Fruit fly (Drosophila melanogaster) whole organism, embryonic: ENCODE measurements around the gene CG34462.

Source experiments
- Antp ChIP-seq: fragments of 200-800 bp; sonication (Bioruptor generic); optimal IDR thresholded peaks from 3 replicates; lab custom pipeline; 2016; ENCODE audit warnings: missing biosample characterization, missing genetic modification characterization
- Asciz ChIP-seq: fragments of 200-800 bp; sonication (Bioruptor generic); optimal IDR thresholded peaks from 2 replicates; lab custom pipeline; 2017; ENCODE audit warnings: missing biosample characterization, mild to moderate bottlenecking, missing genetic modification characterization, missing genetic modification reagents
- Atf3 ChIP-seq: fragments of 200-800 bp; sonication (Bioruptor generic); optimal IDR thresholded peaks from 3 replicates; lab custom pipeline; 2016; ENCODE audit warnings: missing biosample characterization, missing genetic modification characterization
- B-H2 ChIP-seq: fragments of 200-800 bp; sonication (Bioruptor generic); optimal IDR thresholded peaks from 2 replicates; lab custom pipeline; 2018; ENCODE audit warnings: missing biosample characterization, mild to moderate bottlenecking, missing genetic modification characterization
- CG11093 ChIP-seq: fragments of 200-800 bp; sonication (Bioruptor generic); IDR thresholded peaks from 3 replicates; pipeline ENCODE4 v1.3.6; 2022; ENCODE audit warnings: missing biosample characterization, missing genetic modification characterization
- CG11398 ChIP-seq: fragments of 200-800 bp; sonication (Bioruptor generic); optimal IDR thresholded peaks from 2 replicates; lab custom pipeline; 2016; ENCODE audit warnings: missing biosample characterization, missing genetic modification characterization
- CG16815 ChIP-seq: fragments of 200-800 bp; sonication (Bioruptor generic); optimal IDR thresholded peaks from 3 replicates; lab custom pipeline; 2017; ENCODE audit warnings: missing biosample characterization, mild to moderate bottlenecking, missing genetic modification characterization
- CG17829 ChIP-seq: fragments of 200-800 bp; optimal IDR thresholded peaks from 2 replicates; lab custom pipeline; 2019; ENCODE audit warnings: missing biosample characterization, mild to moderate bottlenecking, missing genetic modification characterization, moderate library complexity
- CG2889 ChIP-seq: fragments of 200-800 bp; sonication (Bioruptor generic); IDR thresholded peaks from 3 replicates; pipeline ENCODE4 v1.3.6; 2022; ENCODE audit warnings: missing biosample characterization, missing genetic modification characterization
- CG30020 ChIP-seq: fragments of 200-800 bp; optimal IDR thresholded peaks from 2 replicates; lab custom pipeline; 2019; ENCODE audit warnings: missing biosample characterization, mild to moderate bottlenecking, missing genetic modification characterization, moderate library complexity
- CG4707 ChIP-seq: fragments of 200-800 bp; sonication (Bioruptor generic); optimal IDR thresholded peaks from 2 replicates; lab custom pipeline; 2018; ENCODE audit warnings: missing biosample characterization, mild to moderate bottlenecking, missing genetic modification characterization, moderate library complexity
- CG4820 ChIP-seq: fragments of 200-800 bp; sonication (Bioruptor generic); optimal IDR thresholded peaks from 3 replicates; lab custom pipeline; 2016; ENCODE audit warnings: missing biosample characterization, missing genetic modification characterization
- CG5953 ChIP-seq: fragments of 200-800 bp; sonication (Bioruptor generic); IDR thresholded peaks from 2 replicates; pipeline ENCODE4 v1.3.6; 2022; ENCODE audit warnings: missing biosample characterization, missing genetic modification characterization
- CG6175 ChIP-seq: fragments of 200-800 bp; sonication (Bioruptor generic); IDR thresholded peaks from 3 replicates; pipeline ENCODE4 v1.3.6; 2022; ENCODE audit warnings: missing biosample characterization, missing genetic modification characterization
- CG6254 ChIP-seq: fragments of 200-800 bp; sonication (Bioruptor generic); optimal IDR thresholded peaks from 3 replicates; lab custom pipeline; 2017; ENCODE audit warnings: mild to moderate bottlenecking, missing biosample characterization, missing genetic modification reagents, missing genetic modification characterization
- CG6272 ChIP-seq: fragments of 200-800 bp; sonication (Bioruptor generic); IDR thresholded peaks from 2 replicates; pipeline ENCODE4 v1.3.6; 2022; ENCODE audit warnings: missing biosample characterization, missing genetic modification characterization
- CG6791 ChIP-seq: fragments of 200-800 bp; sonication (Bioruptor generic); IDR thresholded peaks from 3 replicates; pipeline ENCODE4 v1.3.6; 2022; ENCODE audit warnings: missing biosample characterization, missing genetic modification characterization; ENCODE audit not compliant: partially characterized antibody
- CG7271 ChIP-seq: fragments of 200-800 bp; sonication (Bioruptor generic); optimal IDR thresholded peaks from 2 replicates; lab custom pipeline; 2018; ENCODE audit warnings: missing biosample characterization, mild to moderate bottlenecking, missing genetic modification characterization, moderate library complexity
- CG8765 ChIP-seq: fragments of 200-800 bp; sonication (Bioruptor generic); IDR thresholded peaks from 2 replicates; pipeline ENCODE4 v1.3.6; 2022; ENCODE audit warnings: missing biosample characterization, missing genetic modification characterization
- CG9215 ChIP-seq: fragments of 200-800 bp; sonication (Bioruptor generic); IDR thresholded peaks from 2 replicates; pipeline ENCODE4 v1.3.6; 2022; ENCODE audit warnings: missing biosample characterization, missing genetic modification characterization
- CG9437 ChIP-seq: fragments of 200-800 bp; sonication (Bioruptor generic); optimal IDR thresholded peaks from 2 replicates; lab custom pipeline; 2018; ENCODE audit warnings: missing biosample characterization, mild to moderate bottlenecking, missing genetic modification characterization
- CG9817 ChIP-seq: fragments of 200-800 bp; sonication (Bioruptor generic); optimal IDR thresholded peaks from 2 replicates; lab custom pipeline; 2018; ENCODE audit warnings: missing biosample characterization, mild to moderate bottlenecking, missing genetic modification characterization, moderate library complexity
- Camta ChIP-seq: fragments of 200-800 bp; sonication (Bioruptor generic); optimal IDR thresholded peaks from 2 replicates; lab custom pipeline; 2016; ENCODE audit warnings: missing biosample characterization, missing genetic modification characterization
- Chrac-16 ChIP-seq: fragments of 200-800 bp; sonication (Bioruptor generic); optimal IDR thresholded peaks from 3 replicates; lab custom pipeline; 2016; ENCODE audit warnings: missing biosample characterization, missing genetic modification characterization
- Dek ChIP-seq: fragments of 200-800 bp; sonication (Bioruptor generic); optimal IDR thresholded peaks from 3 replicates; lab custom pipeline; 2019; ENCODE audit warnings: missing biosample characterization, mild to moderate bottlenecking, missing genetic modification characterization, moderate library complexity
- Doc2 ChIP-seq: fragments of 200-800 bp; sonication (Bioruptor generic); IDR thresholded peaks from 2 replicates; pipeline ENCODE4 v1.3.6; 2022; ENCODE audit warnings: missing biosample characterization, missing genetic modification characterization
- ERR ChIP-seq: fragments of 200-800 bp; sonication (Bioruptor generic); optimal IDR thresholded peaks from 2 replicates; lab custom pipeline; 2016; ENCODE audit warnings: missing biosample characterization, missing genetic modification characterization
- Eip74EF ChIP-seq, 2 experiments: fragments of 200-800 bp in 1 of 2; fragments of >200 bp in 1 of 2; sonication (Bioruptor generic) in 1 of 2; optimal IDR thresholded peaks; 2 replicates each; lab custom pipeline; 2017 to 2019; ENCODE audit warnings: missing biosample characterization in 2 of 2, missing genetic modification characterization in 2 of 2, mild to moderate bottlenecking in 1 of 2, moderate library complexity in 1 of 2
- Fer3 ChIP-seq: fragments of 200-800 bp; sonication (Bioruptor generic); optimal IDR thresholded peaks from 2 replicates; lab custom pipeline; 2018; ENCODE audit warnings: missing biosample characterization, mild to moderate bottlenecking, missing genetic modification characterization, moderate library complexity
- H15 ChIP-seq: fragments of 200-800 bp; sonication (Bioruptor generic); IDR thresholded peaks from 3 replicates; pipeline ENCODE4 v1.3.6; 2022; ENCODE audit warnings: missing biosample characterization, missing genetic modification characterization
- Hmx ChIP-seq: fragments of 200-800 bp; sonication (Bioruptor generic); optimal IDR thresholded peaks from 2 replicates; lab custom pipeline; 2016; ENCODE audit warnings: missing biosample characterization, missing genetic modification characterization
- Hsf ChIP-seq: fragments of 200-800 bp; sonication (Bioruptor generic); optimal IDR thresholded peaks from 3 replicates; lab custom pipeline; 2016; ENCODE audit warnings: missing biosample characterization, missing genetic modification characterization
- Lhr ChIP-seq: fragments of 200-800 bp; sonication (Bioruptor generic); optimal IDR thresholded peaks from 3 replicates; lab custom pipeline; 2017; ENCODE audit warnings: mild to moderate bottlenecking, missing biosample characterization, missing genetic modification reagents, missing genetic modification characterization
- Lim3 ChIP-seq: fragments of 200-800 bp; sonication (Bioruptor generic); IDR thresholded peaks from 2 replicates; pipeline ENCODE4 v1.3.6; 2022; ENCODE audit warnings: missing biosample characterization, missing genetic modification characterization
- Lpt ChIP-seq: fragments of >200 bp; optimal IDR thresholded peaks from 2 replicates; lab custom pipeline; 2018; ENCODE audit warnings: missing biosample characterization, missing genetic modification characterization
- Nf-YB ChIP-seq: fragments of 200-800 bp; sonication (Bioruptor generic); optimal IDR thresholded peaks from 3 replicates; lab custom pipeline; 2019; ENCODE audit warnings: missing biosample characterization, mild to moderate bottlenecking, missing genetic modification characterization, moderate library complexity
- aop ChIP-seq: fragments of 200-800 bp; sonication (Bioruptor generic); IDR thresholded peaks from 2 replicates; pipeline ENCODE4 v1.3.6; 2022; ENCODE audit warnings: missing biosample characterization, missing genetic modification characterization
- az2 ChIP-seq: fragments of 200-800 bp; sonication (Bioruptor generic); optimal IDR thresholded peaks from 3 replicates; lab custom pipeline; 2016; ENCODE audit warnings: missing biosample characterization, missing genetic modification characterization
- ci ChIP-seq: fragments of 200-800 bp; sonication (Bioruptor generic); IDR thresholded peaks from 3 replicates; pipeline ENCODE4 v1.3.6; 2022; ENCODE audit warnings: missing biosample characterization, missing genetic modification characterization
- disco-r ChIP-seq: fragments of 200-800 bp; sonication (Bioruptor generic); optimal IDR thresholded peaks from 2 replicates; lab custom pipeline; 2016; ENCODE audit warnings: missing biosample characterization, missing genetic modification characterization
- fd96Cb ChIP-seq: fragments of 200-800 bp; sonication (Bioruptor generic); optimal IDR thresholded peaks from 2 replicates; lab custom pipeline; 2018; ENCODE audit warnings: missing biosample characterization, mild to moderate bottlenecking, missing genetic modification characterization, moderate library complexity
- hb ChIP-seq: fragments of 200-800 bp; sonication (Bioruptor generic); IDR thresholded peaks from 3 replicates; pipeline ENCODE4 v1.3.6; 2022; ENCODE audit warnings: missing biosample characterization, missing genetic modification characterization; ENCODE audit not compliant: partially characterized antibody
- knrl ChIP-seq: fragments of 200-800 bp; sonication (Bioruptor generic); IDR thresholded peaks from 3 replicates; pipeline ENCODE4 v1.3.6; 2022; ENCODE audit warnings: missing biosample characterization, missing genetic modification characterization; ENCODE audit not compliant: partially characterized antibody
- p53 ChIP-seq: fragments of 200-800 bp; sonication (Bioruptor generic); optimal IDR thresholded peaks from 2 replicates; lab custom pipeline; 2016; ENCODE audit warnings: missing biosample characterization, missing genetic modification characterization
- pita ChIP-seq: fragments of 200-800 bp; sonication (Bioruptor generic); optimal IDR thresholded peaks from 2 replicates; lab custom pipeline; 2017; ENCODE audit warnings: missing biosample characterization, mild to moderate bottlenecking, missing genetic modification characterization
- prd ChIP-seq, 3 experiments: fragments of >200 bp in 2 of 3; fragments of 200-800 bp in 1 of 3; sonication (Bioruptor generic) in 1 of 3; optimal IDR thresholded peaks in 2 of 3; IDR thresholded peaks in 1 of 3; 2 replicates in 2 of 3; 3 replicates in 1 of 3; pipeline versions ENCODE4 v1.3.6 to Lab custom; 2017 to 2022; ENCODE audit warnings: missing biosample characterization in 1 of 3, missing genetic modification characterization in 1 of 3
- ro ChIP-seq: fragments of 200-800 bp; sonication (Bioruptor generic); IDR thresholded peaks from 2 replicates; pipeline ENCODE4 v1.3.6; 2022; ENCODE audit warnings: missing biosample characterization, missing genetic modification characterization
- slbo ChIP-seq: fragments of 200-800 bp; sonication (Bioruptor generic); IDR thresholded peaks from 2 replicates; pipeline ENCODE4 v1.3.6; 2022; ENCODE audit warnings: missing biosample characterization, missing genetic modification characterization
- sna ChIP-seq: fragments of 200-800 bp; sonication (Bioruptor generic); IDR thresholded peaks from 2 replicates; pipeline ENCODE4 v1.3.6; 2022; ENCODE audit warnings: missing biosample characterization, missing genetic modification characterization; ENCODE audit not compliant: partially characterized antibody
- tap ChIP-seq: fragments of 200-800 bp; optimal IDR thresholded peaks from 3 replicates; lab custom pipeline; 2019; ENCODE audit warnings: missing biosample characterization, mild to moderate bottlenecking, missing genetic modification characterization, moderate library complexity
- trem ChIP-seq: fragments of 200-800 bp; optimal IDR thresholded peaks from 3 replicates; lab custom pipeline; 2019; ENCODE audit warnings: missing biosample characterization, mild to moderate bottlenecking, missing genetic modification characterization, moderate library complexity
- zf30C ChIP-seq: fragments of 200-800 bp; sonication (Bioruptor generic); optimal IDR thresholded peaks from 3 replicates; lab custom pipeline; 2018; ENCODE audit warnings: missing biosample characterization, mild to moderate bottlenecking, missing genetic modification characterization

The CG34462 gene

dm6 chr3L:8288396-8288795, 40.0 kb upstream of the CG34462 start (continued):
- no peak for TF ChIP-seq CG4707
- TF ChIP-seq prd (optimal IDR thresholded peaks at IDR 0.05; lab: Kevin White, UChicago): no peak
- TF ChIP-seq prd (GFP tag; IDR thresholded peaks at IDR 0.05; lab: Robert Waterston, UW): no peak
- no peak for TF ChIP-seq Antp (GFP tag; lab: Kevin White, UChicago)
- TF ChIP-seq Asciz: no peak
- no peak for TF ChIP-seq CG11398 (GFP tag; lab: Kevin White, UChicago)
- no peak for TF ChIP-seq zf30C (GFP tag; lab: Kevin White, UChicago)
- TF ChIP-seq CG30020: no peak
- TF ChIP-seq CG9437 (GFP tag; lab: Kevin White, UChicago): no peak
- TF ChIP-seq sna (GFP tag; lab: Robert Waterston, UW): no peak
- TF ChIP-seq CG4820 (GFP tag; lab: Kevin White, UChicago): no peak
- no peak for TF ChIP-seq CG11093 (GFP tag; lab: Robert Waterston, UW)
- no peak for TF ChIP-seq CG6791 (GFP tag; lab: Robert Waterston, UW)
- no peak for TF ChIP-seq B-H2 (GFP tag; lab: Kevin White, UChicago)
- no peak for TF ChIP-seq CG6175 (GFP tag; lab: Robert Waterston, UW)
- no peak for TF ChIP-seq Fer3 (tag; lab: Kevin White, UChicago)
- TF ChIP-seq ci (GFP tag; lab: Robert Waterston, UW): no peak
- no peak for TF ChIP-seq ro (GFP tag; lab: Robert Waterston, UW)
- no peak for TF ChIP-seq disco-r
- no peak for TF ChIP-seq Doc2 (GFP tag; lab: Robert Waterston, UW)
- no peak for TF ChIP-seq Lim3 (GFP tag; lab: Robert Waterston, UW)
- no peak for TF ChIP-seq hb (GFP tag; lab: Robert Waterston, UW)
- TF ChIP-seq knrl (GFP tag; lab: Robert Waterston, UW): no peak
- TF ChIP-seq CG16815 (GFP tag; lab: Kevin White, UChicago): no peak
- TF ChIP-seq Dek (tag; lab: Kevin White, UChicago): peak; percentile 3
- TF ChIP-seq Eip74EF (GFP tag; optimal IDR thresholded peaks at IDR 0.05; lab: Kevin White, UChicago): no peak
- no peak for TF ChIP-seq H15 (GFP tag; lab: Robert Waterston, UW)
- peak; percentile 2 for TF ChIP-seq fd96Cb
- TF ChIP-seq CG5953 (GFP tag; lab: Robert Waterston, UW): no peak
- TF ChIP-seq Lpt (GFP tag; lab: Kevin White, UChicago): no peak
- TF ChIP-seq slbo: no peak
- TF ChIP-seq CG9215: no peak
- TF ChIP-seq Atf3 (GFP tag; lab: Kevin White, UChicago): no peak
- TF ChIP-seq Camta (GFP tag; lab: Kevin White, UChicago): no peak
- TF ChIP-seq p53 (GFP tag; lab: Kevin White, UChicago): no peak
- peak; percentile 31 for TF ChIP-seq Hsf (GFP tag; lab: Kevin White, UChicago)
- no peak for TF ChIP-seq trem (tag; lab: Kevin White, UChicago)
- TF ChIP-seq CG9817 (tag; lab: Kevin White, UChicago): peak; percentile 7
- TF ChIP-seq Nf-YB: no peak
- no peak for TF ChIP-seq CG6272 (GFP tag; lab: Robert Waterston, UW)
- TF ChIP-seq CG8765 (GFP tag; lab: Robert Waterston, UW): no peak
- no peak for TF ChIP-seq az2 (GFP tag; lab: Kevin White, UChicago)
- no peak for TF ChIP-seq pita (GFP tag; lab: Kevin White, UChicago)
- no peak for TF ChIP-seq CG2889 (GFP tag; lab: Robert Waterston, UW)
- no peak for TF ChIP-seq Hmx (GFP tag; lab: Kevin White, UChicago)
- TF ChIP-seq ERR (GFP tag; lab: Kevin White, UChicago): no peak
- no peak for TF ChIP-seq CG7271 (tag; lab: Kevin White, UChicago)
- TF ChIP-seq Lhr (GFP tag; lab: Kevin White, UChicago): no peak
- TF ChIP-seq CG6254 (GFP tag; lab: Kevin White, UChicago): no peak
- TF ChIP-seq tap (tag; lab: Kevin White, UChicago): peak; percentile 5
- TF ChIP-seq aop (GFP tag; lab: Robert Waterston, UW): no peak
- no peak for TF ChIP-seq Chrac-16 (GFP tag; lab: Kevin White, UChicago)
- TF ChIP-seq CG17829 (tag; lab: Kevin White, UChicago): no peak
